Worm (Caenorhabditis elegans): ENCODE results near the gene F33G12.6.

The F33G12.6 gene

ce11 chrII:5011978-5012377 is 37.7 kb upstream of the F33G12.6 start, which contains the start of gene F59A6.12:
TSS of gene F59A6.12 (minus strand) at chrII:5012078.
- no peak for TF ChIP-seq ceh-43 (GFP tag; optimal IDR thresholded peaks at IDR 0.05)
- TF ChIP-seq sem-2 (GFP tag; optimal IDR thresholded peaks at IDR 0.05), result no peak
- no peak for TF ChIP-seq tbx-8 (GFP tag; optimal IDR thresholded peaks at IDR 0.05)
- no peak for TF ChIP-seq hlh-1 (tag; optimal IDR thresholded peaks at IDR 0.05)
- no peak for TF ChIP-seq bed-3 (GFP tag; optimal IDR thresholded peaks at IDR 0.05)
- TF ChIP-seq nhr-2 (tag; optimal IDR thresholded peaks at IDR 0.05), result no peak
- no peak for TF ChIP-seq nhr-12 (tag; optimal IDR thresholded peaks at IDR 0.05)
- no peak for TF ChIP-seq nhr-237 (tag; optimal IDR thresholded peaks at IDR 0.05)
- TF ChIP-seq unc-62 (GFP tag; optimal IDR thresholded peaks at IDR 0.05), result no peak
- no peak for TF ChIP-seq ztf-11 (tag; optimal IDR thresholded peaks at IDR 0.05)
- TF ChIP-seq pha-4 (tag; optimal IDR thresholded peaks at IDR 0.05), result no peak
- no peak for TF ChIP-seq mls-2 (tag; optimal IDR thresholded peaks at IDR 0.05)

- TF ChIP-seq mab-5 (tag; optimal IDR thresholded peaks at IDR 0.05) (no peak), cnd-1 (tag; optimal IDR thresholded peaks at IDR 0.05) (no peak), flh-1 (GFP tag; optimal IDR thresholded peaks at IDR 0.05) (no peak), nhr-2 (tag; optimal IDR thresholded peaks at IDR 0.05) (no peak), bed-3 (GFP tag; optimal IDR thresholded peaks at IDR 0.05) (no peak)
Observed at ce11 chrII:5014399-5014798, 35.3 kb upstream of the F33G12.6 start, which contains the start of gene F59A6.2. TSS of gene F59A6.2 (plus strand) at chrII:5014699.

ce11 chrII:5016144-5016543 is 33.6 kb upstream of the F33G12.6 start:
- TF ChIP-seq zip-8 (tag; optimal IDR thresholded peaks at IDR 0.05) (peak; percentile 78), nhr-2 (tag; optimal IDR thresholded peaks at IDR 0.05) (peak; percentile 89), ceh-39 (tag; optimal IDR thresholded peaks at IDR 0.05) (peak; percentile 70), sem-2 (GFP tag; optimal IDR thresholded peaks at IDR 0.05) (no peak), drap-1 (GFP tag; optimal IDR thresholded peaks at IDR 0.05) (no peak)

ce11 chrII:5016977-5017585 is 32.6 kb upstream of the F33G12.6 start:
- no peak for TF ChIP-seq bed-3 (GFP tag; optimal IDR thresholded peaks at IDR 0.05)
- TF ChIP-seq nhr-237 (tag; optimal IDR thresholded peaks at IDR 0.05), result no peak
- TF ChIP-seq nhr-2 (tag; optimal IDR thresholded peaks at IDR 0.05), result no peak
- no peak for TF ChIP-seq ham-2 (GFP tag; optimal IDR thresholded peaks at IDR 0.05)
- TF ChIP-seq drap-1 (GFP tag; optimal IDR thresholded peaks at IDR 0.05), result no peak
- TF ChIP-seq sptf-1 (tag; optimal IDR thresholded peaks at IDR 0.05), result no peak
- TF ChIP-seq hlh-1 (tag; optimal IDR thresholded peaks at IDR 0.05), result peak; percentile 7
- TF ChIP-seq elt-1 (tag; optimal IDR thresholded peaks at IDR 0.05; ENCODE audit: borderline replicate concordance, insufficient read depth), result peak; percentile 84
- no peak for TF ChIP-seq snpc-4 (tag; optimal IDR thresholded peaks at IDR 0.05)
- TF ChIP-seq lsy-2 (tag; optimal IDR thresholded peaks at IDR 0.05), result no peak
- TF ChIP-seq tbx-8 (GFP tag; optimal IDR thresholded peaks at IDR 0.05), result no peak
- TF ChIP-seq zip-8 (tag; optimal IDR thresholded peaks at IDR 0.05), result no peak
- TF ChIP-seq mab-5 (tag; optimal IDR thresholded peaks at IDR 0.05), result no peak
- no peak for TF ChIP-seq ztf-11 (tag; optimal IDR thresholded peaks at IDR 0.05)
- TF ChIP-seq blmp-1 (tag; optimal IDR thresholded peaks at IDR 0.05), result no peak
- peak; percentile 77 for TF ChIP-seq unc-120 (tag; optimal IDR thresholded peaks at IDR 0.05; ENCODE audit: poor library complexity, severe bottlenecking)
- no peak for TF ChIP-seq flh-1 (GFP tag; optimal IDR thresholded peaks at IDR 0.05)
- TF ChIP-seq mep-1 (tag; optimal IDR thresholded peaks at IDR 0.05), result peak; percentile 13
- no peak for TF ChIP-seq elt-3 (tag; optimal IDR thresholded peaks at IDR 0.05)
- TF ChIP-seq mls-2 (tag; optimal IDR thresholded peaks at IDR 0.05), result peak; percentile 33
- TF ChIP-seq lin-13 (tag; optimal IDR thresholded peaks at IDR 0.05), result no peak
- TF ChIP-seq M03D4.4 (tag; optimal IDR thresholded peaks at IDR 0.05), result no peak
- no peak for TF ChIP-seq ceh-83 (GFP tag; optimal IDR thresholded peaks at IDR 0.05)
- no peak for TF ChIP-seq cnd-1 (tag; optimal IDR thresholded peaks at IDR 0.05)
- peak; percentile 75 for TF ChIP-seq ces-1 (GFP tag; optimal IDR thresholded peaks at IDR 0.05)
- no peak for TF ChIP-seq nhr-28 (tag; optimal IDR thresholded peaks at IDR 0.05)
- TF ChIP-seq sem-2 (GFP tag; optimal IDR thresholded peaks at IDR 0.05), result no peak
- peak; percentile 33 for TF ChIP-seq pha-4 (tag; optimal IDR thresholded peaks at IDR 0.05)
- TF ChIP-seq nhr-76 (tag; optimal IDR thresholded peaks at IDR 0.05), result no peak
- peak; percentile 15 for TF ChIP-seq unc-39 (tag; optimal IDR thresholded peaks at IDR 0.05)
- no peak for TF ChIP-seq lin-32 (GFP tag; optimal IDR thresholded peaks at IDR 0.05)
